Worm (Caenorhabditis elegans) whole organism, L4/young adult: ENCODE results near the gene F07C6.6.

Experiments
- W03F9.2 ChIP-seq: fragments of 150-350 bp; optimal IDR thresholded peaks from 2 replicates; lab custom pipeline; 2014; ENCODE audit warnings: missing biosample characterization, missing genetic modification characterization
- dao-5 ChIP-seq: sonication (generic microtip); optimal IDR thresholded peaks from 2 replicates; lab custom pipeline; 2016; ENCODE audit warnings: missing genotype, missing genetic modification characterization, moderate library complexity, missing compliant biosample characterization
- him-1 ChIP-seq: sonication (generic microtip); optimal IDR thresholded peaks from 2 replicates; lab custom pipeline; 2016; ENCODE audit warnings: missing genotype, missing genetic modification reagents, missing genetic modification characterization, missing compliant biosample characterization

ce11 chrIV:12780980-12781379, 11.6 kb upstream of the F07C6.6 start:
- TF ChIP-seq him-1 (tag; lab: Kevin White, UChicago) (no peak), W03F9.2 (tag; lab: Kevin White, UChicago) (no peak), dao-5 (tag; lab: Kevin White, UChicago) (no peak)
